Worm (Caenorhabditis elegans): ENCODE results near the gene sld-5.

ce11 chrV:20249438-20250120, 12.0 kb upstream of the sld-5 start, which contains the start of gene swsn-1:
- TF ChIP-seq pbrm-1 (GFP tag; IDR thresholded peaks at IDR 0.05), result 0 out of 2 replicates have a peak, but pooled peaks have one; percentile 15
- TF ChIP-seq rec-8 (tag; optimal IDR thresholded peaks at IDR 0.05), result no peak
- TF ChIP-seq sea-2 (GFP tag; IDR thresholded peaks at IDR 0.05), result no peak
- no peak for TF ChIP-seq atf-7 (tag; optimal IDR thresholded peaks at IDR 0.05)
- TF ChIP-seq lin-35 (GFP tag; optimal IDR thresholded peaks at IDR 0.05), result no peak
- no peak for TF ChIP-seq ceh-91 (GFP tag; IDR thresholded peaks at IDR 0.05)

Data from whole organism, young adult.